Worm (Caenorhabditis elegans): ENCODE results near the gene lys-10.
A peak's percentile ranks its signal among the peaks of the same experiment; 100 is the strongest.

Gene lys-10

ce11 chrIV:8333988-8334863 is 1.6 kb downstream of the lys-10 start, which contains the start of gene his-32 (continued):
- no peak for TF ChIP-seq hlh-4 (tag; optimal IDR thresholded peaks at IDR 0.05)
- TF ChIP-seq nhr-28 (tag; optimal IDR thresholded peaks at IDR 0.05), result no peak
- no peak for TF ChIP-seq fos-1 (tag; optimal IDR thresholded peaks at IDR 0.05)
- TF ChIP-seq C16A3.4 (tag; optimal IDR thresholded peaks at IDR 0.05), result peak; percentile 61
- TF ChIP-seq unc-30 (tag; optimal IDR thresholded peaks at IDR 0.05), result no peak
- peak in 1 of 2 experiments; percentile 71 for TF ChIP-seq lsy-2 (tag; optimal IDR thresholded peaks at IDR 0.05)
- TF ChIP-seq ama-1 (optimal IDR thresholded peaks at IDR 0.05), result no peak
- TF ChIP-seq nhr-76 (tag; optimal IDR thresholded peaks at IDR 0.05), result no peak
- TF ChIP-seq blmp-1 (tag; optimal IDR thresholded peaks at IDR 0.05), result peak; percentile 65
- peak; percentile 74 for TF ChIP-seq lin-39 (tag; optimal IDR thresholded peaks at IDR 0.05)
- no peak for TF ChIP-seq C34B4.2 (tag; optimal IDR thresholded peaks at IDR 0.05)
- no peak for TF ChIP-seq aly-2 (tag; optimal IDR thresholded peaks at IDR 0.05)
- peak; percentile 56 for TF ChIP-seq lir-3 (tag; optimal IDR thresholded peaks at IDR 0.05; ENCODE audit: poor library complexity)
- TF ChIP-seq dpl-1 (GFP tag; optimal IDR thresholded peaks at IDR 0.05), result peak in 2 of 3 experiments; percentile 1 to 34
- no peak for TF ChIP-seq isw-1 (GFP tag; IDR thresholded peaks at IDR 0.05)
- TF ChIP-seq snpc-4 (tag; optimal IDR thresholded peaks at IDR 0.05), result no peak
- TF ChIP-seq snu-23 (GFP tag; optimal IDR thresholded peaks at IDR 0.05), result peak; percentile 68

- TF ChIP-seq efl-3 (GFP tag; optimal IDR thresholded peaks at IDR 0.05) (no peak), ceh-8 (GFP tag; optimal IDR thresholded peaks at IDR 0.05) (no peak), vab-15 (tag; optimal IDR thresholded peaks at IDR 0.05) (no peak), fos-1 (tag; optimal IDR thresholded peaks at IDR 0.05) (no peak), lin-13 (GFP tag; optimal IDR thresholded peaks at IDR 0.05) (no peak), hlh-17 (GFP tag; optimal IDR thresholded peaks at IDR 0.05; ENCODE audit: borderline replicate concordance) (no peak), elt-2 (tag; optimal IDR thresholded peaks at IDR 0.05) (no peak), nhr-12 (tag; optimal IDR thresholded peaks at IDR 0.05) (no peak), alr-1 (tag; optimal IDR thresholded peaks at IDR 0.05; ENCODE audit: borderline replicate concordance) (no peak), nhr-11 (tag; optimal IDR thresholded peaks at IDR 0.05) (no peak), mep-1 (tag; optimal IDR thresholded peaks at IDR 0.05) (no peak), xbp-1 (tag; optimal IDR thresholded peaks at IDR 0.05) (no peak), nhr-19 (GFP tag; conservative IDR thresholded peaks at IDR 0.05) (no peak), unc-130 (tag; optimal IDR thresholded peaks at IDR 0.05) (no peak), ces-1 (GFP tag; optimal IDR thresholded peaks at IDR 0.05) (no peak), zip-4 (GFP tag; optimal IDR thresholded peaks at IDR 0.05) (no peak), nhr-47 (tag; optimal IDR thresholded peaks at IDR 0.05) (no peak), snu-23 (GFP tag; optimal IDR thresholded peaks at IDR 0.05) (no peak)
Observed at ce11 chrIV:8339636-8340035, 7.0 kb downstream of the lys-10 start, which contains the start of gene lgc-6. Gene lgc-6 (plus strand): TSS chrIV:8339936.

ce11 chrIV:8342385-8342784 is 9.8 kb downstream of the lys-10 start, which contains the start of gene lgc-5:
Gene lgc-5 (plus strand): TSS chrIV:8342685.
- TF ChIP-seq lin-39 (tag; optimal IDR thresholded peaks at IDR 0.05), result no peak
- TF ChIP-seq grh-1 (GFP tag; IDR thresholded peaks at IDR 0.05), result no peak
- TF ChIP-seq tlp-1 (tag; optimal IDR thresholded peaks at IDR 0.05), result no peak
- no peak for TF ChIP-seq nhr-90 (tag; optimal IDR thresholded peaks at IDR 0.05; ENCODE audit: poor library complexity)

- TF ChIP-seq nhr-84 (tag; optimal IDR thresholded peaks at IDR 0.05) (no peak), nhr-237 (tag; optimal IDR thresholded peaks at IDR 0.05) (no peak), swsn-7 (tag; optimal IDR thresholded peaks at IDR 0.05) (no peak), lin-14 (GFP tag; optimal IDR thresholded peaks at IDR 0.05) (no peak), tbx-2 (tag; optimal IDR thresholded peaks at IDR 0.05) (no peak), nhr-76 (tag; optimal IDR thresholded peaks at IDR 0.05) (no peak), vab-15 (tag; optimal IDR thresholded peaks at IDR 0.05) (no peak), nhr-77 (tag; optimal IDR thresholded peaks at IDR 0.05) (no peak), aha-1 (tag; optimal IDR thresholded peaks at IDR 0.05) (no peak), lin-39 (tag; optimal IDR thresholded peaks at IDR 0.05) (no peak)
Observed at ce11 chrIV:8345518-8345917, 12.9 kb downstream of the lys-10 start, which contains the start of gene F17E9.5. Gene F17E9.5 (plus strand): TSS chrIV:8345818.
